Worm (Caenorhabditis elegans) whole organism, L3 larva: ENCODE data around the gene F09C6.14.

Source experiments
- elt-2 ChIP-seq: sonication (generic microtip); optimal IDR thresholded peaks from 2 replicates; lab custom pipeline; 2016; ENCODE audit warnings: missing genetic modification reagents, mild to moderate bottlenecking, missing genetic modification characterization, missing compliant biosample characterization
- nfya-1 ChIP-seq: sonication (generic microtip); optimal IDR thresholded peaks from 2 replicates; lab custom pipeline; 2017; ENCODE audit warnings: missing genetic modification characterization, mild to moderate bottlenecking, missing compliant biosample characterization, antibody characterized with exemption, moderate library complexity; ENCODE audit not compliant: insufficient read depth
- nhr-237 ChIP-seq: fragments of 150-350 bp; optimal IDR thresholded peaks from 2 replicates; lab custom pipeline; 2014; ENCODE audit warnings: missing biosample characterization, missing genetic modification characterization

DNA sequence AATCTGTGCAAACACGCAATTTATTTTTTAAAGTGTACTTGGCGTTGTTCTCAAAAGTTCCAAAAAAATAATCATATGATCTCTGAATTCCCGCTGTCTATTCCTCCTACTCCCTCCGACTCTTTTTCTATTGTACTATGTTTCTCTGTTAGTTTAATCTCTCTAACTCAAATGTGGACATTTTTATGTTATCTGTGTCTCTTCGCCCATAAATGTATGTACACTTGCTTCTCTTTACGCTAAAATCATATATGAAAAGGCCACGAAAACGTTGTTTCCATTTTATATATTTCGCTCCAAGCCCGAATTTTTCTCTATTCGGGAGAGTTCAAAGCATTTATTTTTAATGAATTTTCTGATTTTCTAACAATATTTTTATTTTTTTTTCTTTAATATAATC, 30.1 kb downstream of the F09C6.14 start:
- TF ChIP-seq nhr-237 (tag; lab: Kevin White, UChicago): no peak
- TF ChIP-seq nfya-1 (tag; lab: Kevin White, UChicago): no peak
- peak; percentile 25 for TF ChIP-seq elt-2 (tag; lab: Kevin White, UChicago)
